Worm (Caenorhabditis elegans): Measurements from ENCODE around the gene srz-97.

The srz-97 gene

DNA sequence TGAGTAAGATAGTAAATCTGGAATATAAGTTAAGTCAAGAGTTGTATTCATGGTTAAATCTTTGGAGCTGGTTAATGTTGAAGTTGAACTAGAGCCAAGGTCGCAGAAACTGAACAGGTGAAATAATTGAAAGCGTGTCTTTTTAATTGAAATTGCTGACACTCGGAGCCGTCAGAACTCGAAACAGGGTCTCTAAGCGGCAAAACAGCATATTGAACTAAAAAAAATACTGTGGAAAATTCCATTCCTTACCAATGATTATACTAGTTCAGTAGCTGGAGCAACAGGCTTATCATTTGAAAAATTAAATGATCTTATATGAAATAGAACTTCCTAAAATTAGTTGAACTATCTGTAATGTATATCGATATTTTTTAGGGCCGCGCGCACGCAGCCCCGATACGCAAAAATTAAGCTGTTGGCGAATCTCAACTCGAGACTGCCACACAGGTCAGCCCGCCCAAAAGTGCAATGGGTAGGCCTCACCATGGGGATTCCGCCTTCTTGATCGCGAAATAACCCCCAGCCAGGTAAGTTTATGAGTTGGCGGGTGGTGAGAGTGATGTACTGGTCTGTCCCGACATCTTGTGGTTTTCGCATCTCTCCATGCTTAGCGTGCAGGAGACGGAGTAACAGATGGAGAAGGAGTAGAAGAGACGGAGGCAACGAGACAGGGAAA lies at the start of gene srz-97 (continued):
- TF ChIP-seq repo-1 (tag; optimal IDR thresholded peaks at IDR 0.05), result no peak
- no peak for TF ChIP-seq sea-2 (GFP tag; IDR thresholded peaks at IDR 0.05)
- TF ChIP-seq nfya-2 (GFP tag; IDR thresholded peaks at IDR 0.05), result no peak
- TF ChIP-seq sptf-2 (GFP tag; optimal IDR thresholded peaks at IDR 0.05), result no peak
- peak; percentile 13 for TF ChIP-seq lin-54 (GFP tag; optimal IDR thresholded peaks at IDR 0.05)
- no peak for TF ChIP-seq lsy-27 (tag; optimal IDR thresholded peaks at IDR 0.05; ENCODE audit: borderline replicate concordance, insufficient read depth)
- 0 out of 2 replicates have a peak, but pooled peaks have one; percentile 25 for TF ChIP-seq hsf-1 (GFP tag; IDR thresholded peaks at IDR 0.05)
- TF ChIP-seq ceh-79 (tag; optimal IDR thresholded peaks at IDR 0.05), result no peak
- TF ChIP-seq madf-8 (GFP tag; conservative IDR thresholded peaks at IDR 0.05), result peak; percentile 46
- no peak for TF ChIP-seq C17E4.6 (GFP tag; IDR thresholded peaks at IDR 0.05)
- peak; percentile 34 for TF ChIP-seq chd-7 (tag; optimal IDR thresholded peaks at IDR 0.05)
- no peak for TF ChIP-seq egl-18 (GFP tag; IDR thresholded peaks at IDR 0.05)
- TF ChIP-seq ama-1 (optimal IDR thresholded peaks at IDR 0.05), result no peak
- no peak for TF ChIP-seq ama-1 (GFP tag; optimal IDR thresholded peaks at IDR 0.05)
- peak; percentile 59 for TF ChIP-seq lsl-1 (GFP tag; optimal IDR thresholded peaks at IDR 0.05)
- no peak for TF ChIP-seq nfya-1 (tag; optimal IDR thresholded peaks at IDR 0.05; ENCODE audit: borderline replicate concordance, insufficient read depth)
- no peak for TF ChIP-seq F57A8.1 (GFP tag; optimal IDR thresholded peaks at IDR 0.05)
- no peak for TF ChIP-seq hrde-1 (tag; optimal IDR thresholded peaks at IDR 0.05; ENCODE audit: borderline replicate concordance)
- peak; percentile 39 for TF ChIP-seq snpc-1.3 (tag; optimal IDR thresholded peaks at IDR 0.05; ENCODE audit: insufficient read depth)
- TF ChIP-seq mel-28 (tag; optimal IDR thresholded peaks at IDR 0.05; ENCODE audit: borderline replicate concordance), result no peak
- TF ChIP-seq hmg-20 (GFP tag; IDR thresholded peaks at IDR 0.05), result 0 out of 2 replicates have a peak, but pooled peaks have one; percentile 45
- TF ChIP-seq attf-3 (GFP tag; conservative IDR thresholded peaks at IDR 0.05), result no peak
- TF ChIP-seq Y67H2A.10 (GFP tag; conservative IDR thresholded peaks at IDR 0.05), result no peak
- TF ChIP-seq nhr-120 (GFP tag; IDR thresholded peaks at IDR 0.05), result no peak
- no peak for TF ChIP-seq ceh-27 (GFP tag; optimal IDR thresholded peaks at IDR 0.05)
- TF ChIP-seq egl-44 (GFP tag; IDR thresholded peaks at IDR 0.05), result 0 out of 2 replicates have a peak, but pooled peaks have one; percentile 29
- TF ChIP-seq atf-7 (tag; optimal IDR thresholded peaks at IDR 0.05), result no peak
- TF ChIP-seq Y53F4B.3 (GFP tag; IDR thresholded peaks at IDR 0.05), result no peak
- peak; percentile 94 for TF ChIP-seq snpc-4 (GFP tag; optimal IDR thresholded peaks at IDR 0.05)
- peak; percentile 93 to 99 (median 98) for TF ChIP-seq snpc-4 (tag; optimal IDR thresholded peaks at IDR 0.05)
- no peak for TF ChIP-seq somi-1 (GFP tag; optimal IDR thresholded peaks at IDR 0.05)
- no peak for TF ChIP-seq aptf-3 (GFP tag; IDR thresholded peaks at IDR 0.05)
- TF ChIP-seq unc-130 (GFP tag; optimal IDR thresholded peaks at IDR 0.05), result no peak
- no peak for TF ChIP-seq ets-4 (GFP tag; optimal IDR thresholded peaks at IDR 0.05)
- TF ChIP-seq ekl-4 (GFP tag; IDR thresholded peaks at IDR 0.05), result peak; percentile 37; the same call in 1 of the 2 replicates
- TF ChIP-seq sdz-38 (tag; optimal IDR thresholded peaks at IDR 0.05), result no peak
- 0 out of 2 replicates have a peak, but pooled peaks have one; percentile 61 for TF ChIP-seq Y53G8AR.9 (GFP tag; conservative IDR thresholded peaks at IDR 0.05)
- no peak for TF ChIP-seq lir-1 (GFP tag; conservative IDR thresholded peaks at IDR 0.05)
- TF ChIP-seq nhr-80 (tag; optimal IDR thresholded peaks at IDR 0.05), result no peak
- TF ChIP-seq dpff-1 (tag; optimal IDR thresholded peaks at IDR 0.05), result no peak
- no peak for TF ChIP-seq attf-5 (GFP tag; optimal IDR thresholded peaks at IDR 0.05)
- TF ChIP-seq F23B12.7 (tag; optimal IDR thresholded peaks at IDR 0.05; ENCODE audit: insufficient read depth), result no peak
- TF ChIP-seq zim-3 (tag; optimal IDR thresholded peaks at IDR 0.05), result no peak
- TF ChIP-seq madf-3 (GFP tag; IDR thresholded peaks at IDR 0.05), result no peak
- no peak for TF ChIP-seq F55B11.4 (tag; optimal IDR thresholded peaks at IDR 0.05; ENCODE audit: borderline replicate concordance, insufficient read depth)
- TF ChIP-seq nfyb-1 (GFP tag; IDR thresholded peaks at IDR 0.05), result peak; percentile 65
- TF ChIP-seq K11D2.4 (GFP tag; IDR thresholded peaks at IDR 0.05), result no peak
